Worm (Caenorhabditis elegans): ENCODE results near the gene nlp-27.

ce11 chrV:3981680-3982079 is 7.5 kb upstream of the nlp-27 start, which contains the start of gene nlp-30:
- TF ChIP-seq nhr-23 (tag; optimal IDR thresholded peaks at IDR 0.05) = no peak
- no peak for TF ChIP-seq sea-2 (GFP tag; optimal IDR thresholded peaks at IDR 0.05)
- no peak for TF ChIP-seq mdl-1 (tag; optimal IDR thresholded peaks at IDR 0.05)
- no peak for TF ChIP-seq zag-1 (tag; optimal IDR thresholded peaks at IDR 0.05)
- TF ChIP-seq lsy-12 (tag; optimal IDR thresholded peaks at IDR 0.05) = no peak
- no peak for TF ChIP-seq ztf-4 (tag; optimal IDR thresholded peaks at IDR 0.05)
- no peak for TF ChIP-seq fos-1 (tag; optimal IDR thresholded peaks at IDR 0.05)
- TF ChIP-seq nhr-237 (tag; optimal IDR thresholded peaks at IDR 0.05) = no peak
- no peak for TF ChIP-seq ceh-82 (tag; optimal IDR thresholded peaks at IDR 0.05)
- TF ChIP-seq ceh-9 (tag; optimal IDR thresholded peaks at IDR 0.05) = no peak
- no peak for TF ChIP-seq ztf-11 (tag; optimal IDR thresholded peaks at IDR 0.05)

Data from whole organism, L3 larva.